Worm (Caenorhabditis elegans) whole organism, L1 larva: ENCODE results near the gene ceh-40.

Source experiments
- F16B12.6 ChIP-seq: fragments of 150-350 bp; optimal IDR thresholded peaks from 2 replicates; lab custom pipeline; 2014; ENCODE audit warnings: missing biosample characterization, missing genetic modification characterization
- Y116A8C.19 ChIP-seq: sonication (generic microtip); optimal IDR thresholded peaks from 2 replicates; lab custom pipeline; 2016; ENCODE audit warnings: missing compliant biosample characterization, missing genetic modification characterization, borderline replicate concordance
- aha-1 ChIP-seq: fragments of 150-350 bp; optimal IDR thresholded peaks from 2 replicates; lab custom pipeline; 2014; ENCODE audit warnings: missing biosample characterization, missing genetic modification characterization
- alr-1 ChIP-seq: fragments of 200-800 bp; sonication (Bioruptor generic); optimal IDR thresholded peaks from 2 replicates; lab custom pipeline; 2018; ENCODE audit warnings: borderline replicate concordance, mild to moderate bottlenecking, missing genetic modification characterization, missing compliant biosample characterization
- aly-2 ChIP-seq: fragments of 150-350 bp; optimal IDR thresholded peaks from 2 replicates; lab custom pipeline; 2014; ENCODE audit warnings: missing biosample characterization, missing genetic modification characterization
- blmp-1 ChIP-seq: fragments of 150-350 bp; optimal IDR thresholded peaks from 2 replicates; lab custom pipeline; 2014; ENCODE audit warnings: missing biosample characterization, missing genetic modification characterization
- ceh-63 ChIP-seq: fragments of 200-800 bp; sonication (Bioruptor generic); optimal IDR thresholded peaks from 2 replicates; lab custom pipeline; 2018; ENCODE audit warnings: mild to moderate bottlenecking, missing genetic modification characterization, missing compliant biosample characterization
- ceh-88 ChIP-seq: fragments of 200-800 bp; sonication (Bioruptor generic); IDR thresholded peaks from 2 replicates; pipeline ENCODE4 v1.3.6; 2022; ENCODE audit warnings: missing genetic modification characterization, missing compliant biosample characterization
- ceh-90 ChIP-seq: sonication (generic microtip); optimal IDR thresholded peaks from 2 replicates; lab custom pipeline; 2016; ENCODE audit warnings: missing genetic modification characterization, missing compliant biosample characterization
- dpl-1 ChIP-seq, 3 experiments: fragments of 150-350 bp in 2 of 3; sonication (generic microtip) in 1 of 3; optimal IDR thresholded peaks; 2 replicates each; lab custom pipeline; 2014 to 2017; ENCODE audit warnings: missing biosample characterization in 3 of 3, missing genetic modification characterization in 3 of 3, missing genetic modification reagents in 3 of 3
- dsc-1 ChIP-seq: sonication (generic microtip); optimal IDR thresholded peaks from 2 replicates; lab custom pipeline; 2016; ENCODE audit warnings: mild to moderate bottlenecking, missing genetic modification characterization, missing compliant biosample characterization
- egl-13 ChIP-seq: sonication (generic microtip); optimal IDR thresholded peaks from 2 replicates; lab custom pipeline; 2016; ENCODE audit warnings: missing genotype, missing genetic modification reagents, missing genetic modification characterization, missing compliant biosample characterization
- egl-27 ChIP-seq, 2 experiments: fragments of 150-350 bp in 1 of 2; sonication (generic microtip); optimal IDR thresholded peaks; 3 replicates each; lab custom pipeline; 2017 to 2018; ENCODE audit warnings: missing biosample characterization in 2 of 2, missing genetic modification characterization in 2 of 2, missing genetic modification reagents in 2 of 2
- elt-3 ChIP-seq, 6 experiments: fragments of 150-350 bp in 1 of 6; sonication (generic microtip); optimal IDR thresholded peaks; 2 replicates each; lab custom pipeline; 2017 to 2018; ENCODE audit warnings: missing biosample characterization in 6 of 6, missing genetic modification characterization in 6 of 6, inconsistent platforms in 1 of 6
- fkh-10 ChIP-seq: sonication (generic microtip); optimal IDR thresholded peaks from 2 replicates; lab custom pipeline; 2017; ENCODE audit warnings: missing biosample characterization, missing genetic modification reagents, missing genetic modification characterization
- fkh-8 ChIP-seq: sonication (generic microtip); optimal IDR thresholded peaks from 2 replicates; lab custom pipeline; 2016; ENCODE audit warnings: mild to moderate bottlenecking, missing genetic modification characterization, missing compliant biosample characterization
- grh-1 ChIP-seq: fragments of 200-800 bp; sonication (Bioruptor generic); IDR thresholded peaks from 2 replicates; pipeline ENCODE4 v1.3.6; 2022; ENCODE audit warnings: missing genetic modification reagents, missing genetic modification characterization, missing compliant biosample characterization
- hlh-17 ChIP-seq: fragments of 200-800 bp; sonication (Bioruptor generic); optimal IDR thresholded peaks from 2 replicates; lab custom pipeline; 2018; ENCODE audit warnings: missing genetic modification characterization, mild to moderate bottlenecking, missing compliant biosample characterization, moderate library complexity, borderline replicate concordance
- hlh-4 ChIP-seq: sonication (generic microtip); optimal IDR thresholded peaks from 2 replicates; lab custom pipeline; 2016; ENCODE audit warnings: mild to moderate bottlenecking, missing genetic modification characterization, missing compliant biosample characterization
- hpl-2 ChIP-seq: fragments of 150-350 bp; optimal IDR thresholded peaks from 2 replicates; lab custom pipeline; 2014; ENCODE audit warnings: missing biosample characterization, missing genetic modification reagents, missing genetic modification characterization
- irx-1 ChIP-seq: sonication (generic microtip); optimal IDR thresholded peaks from 2 replicates; lab custom pipeline; 2016; ENCODE audit warnings: missing genetic modification characterization, missing compliant biosample characterization
- jun-1 ChIP-seq: fragments of 150-350 bp; optimal IDR thresholded peaks from 2 replicates; lab custom pipeline; 2014; ENCODE audit warnings: missing biosample characterization, missing genetic modification reagents, missing genetic modification characterization
- lin-13 ChIP-seq: fragments of 150-350 bp; optimal IDR thresholded peaks from 2 replicates; lab custom pipeline; 2014; ENCODE audit warnings: missing biosample characterization, missing genetic modification reagents, missing genetic modification characterization
- lin-15B ChIP-seq: fragments of 150-350 bp; sonication (generic microtip); optimal IDR thresholded peaks from 3 replicates; lab custom pipeline; 2014; ENCODE audit warnings: missing biosample characterization, missing genetic modification characterization
- lin-39 ChIP-seq: fragments of 150-350 bp; optimal IDR thresholded peaks from 2 replicates; lab custom pipeline; 2014; ENCODE audit warnings: missing biosample characterization, missing genetic modification reagents, missing genetic modification characterization
- lir-3 ChIP-seq: sonication (generic microtip); optimal IDR thresholded peaks from 2 replicates; lab custom pipeline; 2016; ENCODE audit warnings: mild to moderate bottlenecking, missing genetic modification characterization, moderate library complexity, missing compliant biosample characterization; ENCODE audit not compliant: poor library complexity
- mef-2 ChIP-seq: fragments of 150-350 bp; optimal IDR thresholded peaks from 2 replicates; lab custom pipeline; 2014; ENCODE audit warnings: missing biosample characterization, missing genetic modification characterization
- mep-1 ChIP-seq: fragments of 150-350 bp; optimal IDR thresholded peaks from 2 replicates; lab custom pipeline; 2014; ENCODE audit warnings: missing biosample characterization, missing genetic modification characterization
- nhr-11 ChIP-seq: fragments of 150-350 bp; optimal IDR thresholded peaks from 2 replicates; lab custom pipeline; 2014; ENCODE audit warnings: missing biosample characterization, missing genetic modification characterization
- nhr-12 ChIP-seq: sonication (generic microtip); optimal IDR thresholded peaks from 2 replicates; lab custom pipeline; 2017; ENCODE audit warnings: missing biosample characterization, missing genetic modification characterization
- nhr-19 ChIP-seq: fragments of 200-800 bp; sonication (Bioruptor generic); conservative IDR thresholded peaks from 2 replicates; pipeline ENCODE4 v1.3.6; 2022; ENCODE audit warnings: missing genetic modification characterization, missing compliant biosample characterization
- nhr-237 ChIP-seq: fragments of 150-350 bp; optimal IDR thresholded peaks from 2 replicates; lab custom pipeline; 2014; ENCODE audit warnings: missing biosample characterization, missing genetic modification characterization
- nhr-47 ChIP-seq: sonication (generic microtip); optimal IDR thresholded peaks from 2 replicates; lab custom pipeline; 2016; ENCODE audit warnings: mild to moderate bottlenecking, missing genetic modification characterization, moderate library complexity, missing compliant biosample characterization
- nhr-71 ChIP-seq: sonication (generic microtip); optimal IDR thresholded peaks from 2 replicates; lab custom pipeline; 2016; ENCODE audit warnings: mild to moderate bottlenecking, missing genetic modification characterization, moderate library complexity, missing compliant biosample characterization
- nhr-76 ChIP-seq: sonication (generic microtip); optimal IDR thresholded peaks from 2 replicates; lab custom pipeline; 2017; ENCODE audit warnings: missing biosample characterization, missing genetic modification characterization
- nhr-84 ChIP-seq: sonication (generic microtip); optimal IDR thresholded peaks from 2 replicates; lab custom pipeline; 2017; ENCODE audit warnings: missing biosample characterization, missing genetic modification characterization
- nhr-85 ChIP-seq: sonication (generic microtip); peaks from one replicate; lab custom pipeline; 2016; ENCODE audit warnings: missing genetic modification characterization, inconsistent platforms, missing compliant biosample characterization
- pag-3 ChIP-seq: sonication (generic microtip); optimal IDR thresholded peaks from 2 replicates; lab custom pipeline; 2017; ENCODE audit warnings: missing genetic modification characterization, mild to moderate bottlenecking, missing compliant biosample characterization, antibody characterized with exemption, borderline replicate concordance; ENCODE audit not compliant: insufficient read depth
- pqm-1 ChIP-seq: sonication (generic microtip); optimal IDR thresholded peaks from 3 replicates; lab custom pipeline; 2017; ENCODE audit warnings: missing biosample characterization, missing genetic modification characterization
- rnt-1 ChIP-seq: sonication (generic microtip); optimal IDR thresholded peaks from 2 replicates; lab custom pipeline; 2016; ENCODE audit warnings: mild to moderate bottlenecking, missing genetic modification characterization, moderate library complexity, missing compliant biosample characterization
- skn-1 ChIP-seq: fragments of 150-350 bp; optimal IDR thresholded peaks from 2 replicates; lab custom pipeline; 2014; ENCODE audit warnings: missing biosample characterization, missing genetic modification characterization
- sox-4 ChIP-seq: sonication (generic microtip); optimal IDR thresholded peaks from 2 replicates; lab custom pipeline; 2016; ENCODE audit warnings: missing genetic modification characterization, missing compliant biosample characterization
- swsn-7 ChIP-seq: sonication (generic microtip); optimal IDR thresholded peaks from 2 replicates; lab custom pipeline; 2016; ENCODE audit warnings: missing genetic modification characterization, missing compliant biosample characterization
- tlp-1 ChIP-seq: fragments of 150-350 bp; optimal IDR thresholded peaks from 2 replicates; lab custom pipeline; 2014; ENCODE audit warnings: missing biosample characterization, missing genetic modification characterization
- unc-130 ChIP-seq: fragments of 150-350 bp; optimal IDR thresholded peaks from 2 replicates; lab custom pipeline; 2017; ENCODE audit warnings: missing biosample characterization, missing genetic modification characterization, inconsistent platforms
- unc-86 ChIP-seq: sonication (generic microtip); optimal IDR thresholded peaks from 2 replicates; lab custom pipeline; 2016; ENCODE audit warnings: missing genetic modification characterization, missing compliant biosample characterization
- unc-98 ChIP-seq: fragments of 200-800 bp; sonication (Bioruptor generic); IDR thresholded peaks from 2 replicates; pipeline ENCODE4 v1.3.6; 2022; ENCODE audit warnings: missing genetic modification characterization, missing compliant biosample characterization
- vab-15 ChIP-seq: sonication (generic microtip); optimal IDR thresholded peaks from 2 replicates; lab custom pipeline; 2017; ENCODE audit warnings: missing genotype, mild to moderate bottlenecking, missing genetic modification characterization, missing compliant biosample characterization
- xbp-1 ChIP-seq: sonication (generic microtip); optimal IDR thresholded peaks from 2 replicates; lab custom pipeline; 2016; ENCODE audit warnings: missing genetic modification characterization, missing compliant biosample characterization
- zag-1 ChIP-seq: fragments of 150-350 bp; optimal IDR thresholded peaks from 2 replicates; lab custom pipeline; 2014; ENCODE audit warnings: missing biosample characterization, missing genetic modification characterization

Gene ceh-40

DNA sequence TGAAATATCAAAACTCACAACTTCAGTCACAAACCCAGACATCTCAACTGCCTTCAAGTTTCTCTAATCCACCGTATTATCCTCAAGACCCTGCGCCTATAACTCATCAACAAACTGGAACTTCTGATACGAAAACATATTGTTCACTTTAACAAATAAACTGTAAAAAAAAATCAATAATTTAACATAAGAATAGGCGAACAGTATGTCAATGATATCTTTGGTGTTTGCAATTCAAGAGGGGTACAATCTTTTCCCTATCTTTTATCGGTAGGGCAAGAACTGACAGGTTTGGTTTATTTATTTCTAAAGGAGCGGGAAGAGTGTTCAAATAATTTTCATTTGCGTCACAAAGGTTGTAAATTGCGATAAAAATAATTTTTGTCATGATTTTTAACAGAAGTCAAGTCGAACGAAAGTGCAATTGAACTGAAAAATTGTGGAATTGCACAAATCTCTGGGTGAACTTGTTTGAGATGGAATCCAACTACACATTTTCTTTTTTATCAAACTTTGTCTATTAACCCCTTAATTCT is 42.4 kb upstream of the ceh-40 start (continued):
- peak; percentile 74 for TF ChIP-seq mef-2
- peak; percentile 66 for TF ChIP-seq unc-86 (tag; lab: Kevin White, UChicago)
- peak; percentile 54 for TF ChIP-seq blmp-1
- TF ChIP-seq fkh-10 (GFP tag; lab: Kevin White, UChicago) = peak; percentile 99
- TF ChIP-seq nhr-12 (tag; lab: Kevin White, UChicago) = peak; percentile 64
- peak; percentile 15 for TF ChIP-seq ceh-90 (tag; lab: Kevin White, UChicago)
- peak; percentile 76 to 84 for TF ChIP-seq egl-27 (tag; optimal IDR thresholded peaks at IDR 0.05; lab: Kevin White, UChicago)
- TF ChIP-seq nhr-84 (tag; lab: Kevin White, UChicago) = peak; percentile 97
- TF ChIP-seq unc-130 = no peak
- TF ChIP-seq dpl-1 (GFP tag; optimal IDR thresholded peaks at IDR 0.05; lab: Kevin White, UChicago) = peak; percentile 55 to 67 (median 65)
- peak; percentile 94 for TF ChIP-seq ceh-88 (GFP tag; lab: Robert Waterston, UW)
- peak; percentile 89 for TF ChIP-seq pqm-1
- peak; percentile 100 for TF ChIP-seq dsc-1 (tag; lab: Kevin White, UChicago)
- TF ChIP-seq hlh-17 (GFP tag; lab: Kevin White, UChicago) = no peak
- peak; percentile 99 for TF ChIP-seq jun-1 (tag; lab: Kevin White, UChicago)
- TF ChIP-seq hpl-2 (GFP tag; lab: Kevin White, UChicago) = peak; percentile 94
- TF ChIP-seq mep-1 = peak; percentile 100
- TF ChIP-seq nhr-47 (tag; lab: Kevin White, UChicago) = peak; percentile 99
- TF ChIP-seq nhr-71 (tag; lab: Kevin White, UChicago) = peak; percentile 98
- TF ChIP-seq lin-13 (GFP tag; lab: Kevin White, UChicago) = peak; percentile 96
- peak; percentile 92 for TF ChIP-seq grh-1
- TF ChIP-seq hlh-4 (tag; lab: Kevin White, UChicago) = peak; percentile 59
- TF ChIP-seq F16B12.6 (tag; lab: Kevin White, UChicago) = no peak
- TF ChIP-seq lir-3 (tag; lab: Kevin White, UChicago) = peak; percentile 94
- peak; percentile 77 for TF ChIP-seq ceh-63 (GFP tag; lab: Kevin White, UChicago)
- TF ChIP-seq pag-3 (tag; lab: Kevin White, UChicago) = peak; percentile 76
- TF ChIP-seq fkh-8 (tag; lab: Kevin White, UChicago) = peak; percentile 94
- TF ChIP-seq tlp-1 (tag; lab: Kevin White, UChicago) = no peak
- peak; percentile 98 for TF ChIP-seq nhr-85
- TF ChIP-seq swsn-7 = peak; percentile 98
- TF ChIP-seq zag-1 (tag; lab: Kevin White, UChicago) = peak; percentile 84
- peak; percentile 100 for TF ChIP-seq nhr-11 (tag; lab: Kevin White, UChicago)
- peak; percentile 98 for TF ChIP-seq skn-1 (tag; lab: Kevin White, UChicago)
- TF ChIP-seq lin-15B = no peak
- peak in 4 of 6 experiments; percentile 54 to 100 (median 89) for TF ChIP-seq elt-3 (tag; optimal IDR thresholded peaks at IDR 0.05; lab: Kevin White, UChicago)
- TF ChIP-seq Y116A8C.19 = no peak
- peak; percentile 100 for TF ChIP-seq lin-39 (tag; lab: Kevin White, UChicago)
- TF ChIP-seq irx-1 (tag; lab: Kevin White, UChicago) = peak; percentile 99

DNA sequence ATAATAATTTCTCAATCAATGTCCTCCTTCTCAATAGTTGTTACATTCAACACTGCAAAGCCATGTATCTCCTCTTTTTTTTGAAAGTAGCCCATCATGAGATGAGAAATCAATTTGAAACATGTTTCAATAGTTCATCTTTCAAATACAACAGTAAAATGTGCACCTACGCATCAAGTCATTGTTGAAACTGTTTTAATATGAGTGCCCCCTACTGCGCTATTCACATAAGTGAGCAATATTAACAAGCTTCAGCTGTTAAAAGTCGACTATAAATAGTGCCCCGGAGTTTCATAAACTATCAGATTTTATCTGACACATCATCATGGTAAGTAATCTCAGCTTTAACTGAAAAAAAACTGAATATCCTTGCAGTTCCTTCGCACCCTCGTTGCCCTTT is 39.9 kb upstream of the ceh-40 start, which contains the start of the genes nspc-15 and F19H6.6:
nspc-15 (plus strand) TSS at position 301 of the 400 bp plus-strand sequence.
F19H6.6 (plus strand) TSS at position 384 of the 400 bp plus-strand sequence.
- no peak for TF ChIP-seq nhr-19 (GFP tag; lab: Robert Waterston, UW)
- no peak for TF ChIP-seq unc-98 (GFP tag; lab: Robert Waterston, UW)
- no peak for TF ChIP-seq aha-1 (tag; lab: Kevin White, UChicago)
- TF ChIP-seq nhr-76 (tag; lab: Kevin White, UChicago) = no peak
- TF ChIP-seq swsn-7 = no peak
- no peak for TF ChIP-seq nhr-237
- no peak for TF ChIP-seq alr-1 (tag; lab: Kevin White, UChicago)
- TF ChIP-seq sox-4 (tag; lab: Kevin White, UChicago) = no peak
- TF ChIP-seq egl-13 (tag; lab: Kevin White, UChicago) = no peak
- no peak for TF ChIP-seq xbp-1 (tag; lab: Kevin White, UChicago)
- no peak for TF ChIP-seq nhr-11 (tag; lab: Kevin White, UChicago)
- no peak for TF ChIP-seq aly-2 (tag; lab: Kevin White, UChicago)
- TF ChIP-seq vab-15 (tag; lab: Kevin White, UChicago) = no peak
- TF ChIP-seq nhr-85 = no peak
- no peak for TF ChIP-seq rnt-1 (tag; lab: Kevin White, UChicago)
- TF ChIP-seq jun-1 (tag; lab: Kevin White, UChicago) = no peak
- TF ChIP-seq, all 84 proteins: peak for 0
